Fruit fly (Drosophila melanogaster): Measurements from ENCODE around the gene CG43386.

- no peak for TF ChIP-seq CG7101 (tag; optimal IDR thresholded peaks at IDR 0.05)
- TF ChIP-seq pad (GFP tag; optimal IDR thresholded peaks at IDR 0.05): no peak
- TF ChIP-seq CG1620 (GFP tag; optimal IDR thresholded peaks at IDR 0.05): no peak
- TF ChIP-seq Clk (GFP tag; optimal IDR thresholded peaks at IDR 0.05): no peak
- no peak for TF ChIP-seq bab1 (GFP tag; optimal IDR thresholded peaks at IDR 0.05)
- no peak for TF ChIP-seq Hr96 (GFP tag; optimal IDR thresholded peaks at IDR 0.05)
- no peak for TF ChIP-seq ovo (GFP tag; optimal IDR thresholded peaks at IDR 0.05)
- TF ChIP-seq cnc (optimal IDR thresholded peaks at IDR 0.05): no peak
- no peak for TF ChIP-seq CG7045 (GFP tag; optimal IDR thresholded peaks at IDR 0.05)
- TF ChIP-seq cic (GFP tag; optimal IDR thresholded peaks at IDR 0.05): no peak
- no peak for TF ChIP-seq CG33017 (tag; optimal IDR thresholded peaks at IDR 0.05)
Observed at dm6 chrX:9991013-9991412, 13.8 kb upstream of the CG43386 start.

Measured in whole organism, adult.